Fruit fly (Drosophila melanogaster) whole organism, embryonic: Measurements from ENCODE around the gene moody.

Experiments
- Ada2b ChIP-seq: fragments of 200-800 bp; sonication (Bioruptor generic); IDR thresholded peaks from 2 replicates; pipeline ENCODE4 v1.3.6; 2022; ENCODE audit warnings: missing biosample characterization, missing genetic modification characterization
- Atf6 ChIP-seq: fragments of 200-800 bp; sonication (Bioruptor generic); IDR thresholded peaks from 2 replicates; pipeline ENCODE4 v1.3.6; 2022; ENCODE audit warnings: missing biosample characterization, missing genetic modification characterization
- BEAF-32 ChIP-seq: fragments of 200-800 bp; sonication (Bioruptor generic); optimal IDR thresholded peaks from 3 replicates; lab custom pipeline; 2017; ENCODE audit warnings: missing biosample characterization, missing genetic modification characterization, mild to moderate bottlenecking, moderate library complexity, missing genetic modification reagents
- CG10431 ChIP-seq: fragments of 200-800 bp; sonication (Bioruptor generic); optimal IDR thresholded peaks from 3 replicates; lab custom pipeline; 2018; ENCODE audit warnings: missing biosample characterization, mild to moderate bottlenecking, missing genetic modification characterization
- CG10979 ChIP-seq: fragments of 200-800 bp; sonication (Bioruptor generic); optimal IDR thresholded peaks from 2 replicates; lab custom pipeline; 2018; ENCODE audit warnings: missing biosample characterization, mild to moderate bottlenecking, missing genetic modification characterization, moderate library complexity
- CG11085 ChIP-seq: fragments of 200-800 bp; sonication (Bioruptor generic); IDR thresholded peaks from 2 replicates; pipeline ENCODE4 v1.3.6; 2022; ENCODE audit warnings: missing biosample characterization, missing genetic modification characterization
- CG12104 ChIP-seq: fragments of 200-800 bp; sonication (Bioruptor generic); optimal IDR thresholded peaks from 3 replicates; lab custom pipeline; 2016; ENCODE audit warnings: missing biosample characterization, missing genetic modification characterization
- CG13123 ChIP-seq: fragments of 200-800 bp; sonication (Bioruptor generic); optimal IDR thresholded peaks from 2 replicates; lab custom pipeline; 2016; ENCODE audit warnings: missing biosample characterization, missing genetic modification characterization
- CG13775 ChIP-seq: fragments of 200-800 bp; sonication (Bioruptor generic); optimal IDR thresholded peaks from 3 replicates; lab custom pipeline; 2017; ENCODE audit warnings: missing biosample characterization, mild to moderate bottlenecking, missing genetic modification characterization
- CG14710 ChIP-seq: fragments of 200-800 bp; sonication (Bioruptor generic); optimal IDR thresholded peaks from 3 replicates; lab custom pipeline; 2019; ENCODE audit warnings: missing biosample characterization, mild to moderate bottlenecking, missing genetic modification characterization, moderate library complexity
- CG15011 ChIP-seq: fragments of 200-800 bp; sonication (Bioruptor generic); optimal IDR thresholded peaks from 3 replicates; lab custom pipeline; 2018; ENCODE audit warnings: missing biosample characterization, mild to moderate bottlenecking, missing genetic modification characterization
- CG17359 ChIP-seq: fragments of 200-800 bp; sonication (Bioruptor generic); optimal IDR thresholded peaks from 3 replicates; lab custom pipeline; 2018; ENCODE audit warnings: missing biosample characterization, mild to moderate bottlenecking, missing genetic modification characterization, moderate library complexity
- CG17912 ChIP-seq: fragments of 200-800 bp; sonication (Bioruptor generic); optimal IDR thresholded peaks from 2 replicates; lab custom pipeline; 2018; ENCODE audit warnings: missing biosample characterization, mild to moderate bottlenecking, missing genetic modification characterization
- CG2712 ChIP-seq: fragments of 200-800 bp; optimal IDR thresholded peaks from 3 replicates; lab custom pipeline; 2019; ENCODE audit warnings: missing biosample characterization, mild to moderate bottlenecking, missing genetic modification characterization, moderate library complexity
- CG2875 ChIP-seq: fragments of 200-800 bp; sonication (Bioruptor generic); optimal IDR thresholded peaks from 2 replicates; lab custom pipeline; 2017; ENCODE audit warnings: missing biosample characterization, mild to moderate bottlenecking, missing genetic modification characterization, missing genetic modification reagents
- CG3065 ChIP-seq: fragments of 200-800 bp; sonication (Bioruptor generic); optimal IDR thresholded peaks from 2 replicates; lab custom pipeline; 2016; ENCODE audit warnings: missing biosample characterization, missing genetic modification characterization
- CG4820 ChIP-seq: fragments of 200-800 bp; sonication (Bioruptor generic); optimal IDR thresholded peaks from 3 replicates; lab custom pipeline; 2016; ENCODE audit warnings: missing biosample characterization, missing genetic modification characterization
- CG5245 ChIP-seq: fragments of 200-800 bp; sonication (Bioruptor generic); optimal IDR thresholded peaks from 3 replicates; lab custom pipeline; 2016; ENCODE audit warnings: missing biosample characterization, missing genetic modification characterization
- CG6689 ChIP-seq: fragments of 200-800 bp; sonication (Bioruptor generic); IDR thresholded peaks from 2 replicates; pipeline ENCODE4 v1.3.6; 2022; ENCODE audit warnings: missing biosample characterization, missing genetic modification characterization
- CG6765 ChIP-seq: fragments of 200-800 bp; sonication (Bioruptor generic); optimal IDR thresholded peaks from 3 replicates; lab custom pipeline; 2017; ENCODE audit warnings: missing biosample characterization, mild to moderate bottlenecking, missing genetic modification characterization
- CG7556 ChIP-seq: fragments of 200-800 bp; sonication (Bioruptor generic); optimal IDR thresholded peaks from 2 replicates; lab custom pipeline; 2017; ENCODE audit warnings: missing biosample characterization, mild to moderate bottlenecking, missing genetic modification characterization
- CG7745 ChIP-seq: fragments of 200-800 bp; sonication (Bioruptor generic); optimal IDR thresholded peaks from 2 replicates; lab custom pipeline; 2018; ENCODE audit warnings: missing biosample characterization, mild to moderate bottlenecking, missing genetic modification characterization, moderate library complexity
- CG8924 ChIP-seq: fragments of 200-800 bp; optimal IDR thresholded peaks from 3 replicates; lab custom pipeline; 2019; ENCODE audit warnings: missing biosample characterization, mild to moderate bottlenecking, missing genetic modification characterization, moderate library complexity
- CkIIα-i1 ChIP-seq: fragments of 200-800 bp; sonication (Bioruptor generic); IDR thresholded peaks from 2 replicates; pipeline ENCODE4 v1.3.6; 2022; ENCODE audit warnings: missing biosample characterization, missing genetic modification characterization
- Dbx ChIP-seq: fragments of 200-800 bp; sonication (Bioruptor generic); IDR thresholded peaks from 3 replicates; pipeline ENCODE4 v1.3.6; 2022; ENCODE audit warnings: missing biosample characterization, missing genetic modification characterization
- H2.0 ChIP-seq: fragments of 200-800 bp; sonication (Bioruptor generic); IDR thresholded peaks from 2 replicates; pipeline ENCODE4 v1.3.6; 2022; ENCODE audit warnings: missing biosample characterization, missing genetic modification characterization
- Hmx ChIP-seq: fragments of 200-800 bp; sonication (Bioruptor generic); optimal IDR thresholded peaks from 2 replicates; lab custom pipeline; 2016; ENCODE audit warnings: missing biosample characterization, missing genetic modification characterization
- Max ChIP-seq: fragments of 200-800 bp; sonication (Bioruptor generic); optimal IDR thresholded peaks from 2 replicates; lab custom pipeline; 2016; ENCODE audit warnings: missing biosample characterization, mild to moderate bottlenecking, missing genetic modification characterization
- Med ChIP-seq: fragments of 200-800 bp; sonication (Bioruptor generic); peaks from one replicate; lab custom pipeline; 2016; ENCODE audit warnings: missing biosample characterization, missing genetic modification characterization, mild to moderate bottlenecking, inconsistent platforms, moderate library complexity
- Rfx ChIP-seq: fragments of 200-800 bp; sonication (Bioruptor generic); IDR thresholded peaks from 2 replicates; pipeline ENCODE4 v1.3.6; 2022; ENCODE audit warnings: missing biosample characterization, missing genetic modification characterization
- Taf1 ChIP-seq: fragments of 200-800 bp; sonication (Bioruptor generic); IDR thresholded peaks from 2 replicates; pipeline ENCODE4 v1.3.6; 2022; ENCODE audit warnings: missing biosample characterization, missing genetic modification characterization
- al ChIP-seq: fragments of 200-800 bp; sonication (Bioruptor generic); IDR thresholded peaks from 2 replicates; pipeline ENCODE4 v1.3.6; 2022; ENCODE audit warnings: missing biosample characterization, missing genetic modification characterization
- ase ChIP-seq: fragments of 200-800 bp; sonication (Bioruptor generic); IDR thresholded peaks from 3 replicates; pipeline ENCODE4 v1.3.6; 2022; ENCODE audit warnings: missing biosample characterization, missing genetic modification characterization
- corto ChIP-seq: fragments of 200-800 bp; sonication (Bioruptor generic); optimal IDR thresholded peaks from 2 replicates; lab custom pipeline; 2016; ENCODE audit warnings: missing biosample characterization, mild to moderate bottlenecking, missing genetic modification characterization, moderate library complexity
- dimm ChIP-seq: fragments of 200-800 bp; sonication (Bioruptor generic); IDR thresholded peaks from 2 replicates; pipeline ENCODE4 v1.3.6; 2022; ENCODE audit warnings: missing biosample characterization, missing genetic modification characterization
- en ChIP-seq: fragments of 200-800 bp; sonication (Bioruptor generic); optimal IDR thresholded peaks from 2 replicates; lab custom pipeline; 2016; ENCODE audit warnings: missing biosample characterization, missing genetic modification characterization
- fd102C ChIP-seq: fragments of 200-800 bp; sonication (Bioruptor generic); optimal IDR thresholded peaks from 2 replicates; lab custom pipeline; 2018; ENCODE audit warnings: missing biosample characterization, mild to moderate bottlenecking, missing genetic modification characterization, moderate library complexity
- fd96Cb ChIP-seq: fragments of 200-800 bp; sonication (Bioruptor generic); optimal IDR thresholded peaks from 2 replicates; lab custom pipeline; 2018; ENCODE audit warnings: missing biosample characterization, mild to moderate bottlenecking, missing genetic modification characterization, moderate library complexity
- fru ChIP-seq: fragments of >200 bp; optimal IDR thresholded peaks from 2 replicates; lab custom pipeline; 2017
- hbn ChIP-seq: fragments of 200-800 bp; sonication (Bioruptor generic); IDR thresholded peaks from 2 replicates; pipeline ENCODE4 v1.3.6; 2022; ENCODE audit warnings: missing biosample characterization, missing genetic modification characterization; ENCODE audit not compliant: partially characterized antibody
- her ChIP-seq: fragments of 200-800 bp; sonication (Bioruptor generic); optimal IDR thresholded peaks from 2 replicates; lab custom pipeline; 2016; ENCODE audit warnings: missing biosample characterization, missing genetic modification characterization
- lola ChIP-seq, 3 experiments: fragments of >200 bp in 2 of 3; fragments of 200-800 bp in 1 of 3; sonication (Bioruptor generic) in 1 of 3; optimal IDR thresholded peaks; 2 replicates each; lab custom pipeline; 2017 to 2019; ENCODE audit warnings: missing biosample characterization in 3 of 3, missing genetic modification characterization in 3 of 3, mild to moderate bottlenecking in 1 of 3, moderate library complexity in 1 of 3
- mld ChIP-seq: fragments of 200-800 bp; sonication (Bioruptor generic); IDR thresholded peaks from 3 replicates; pipeline ENCODE4 v1.3.6; 2022; ENCODE audit warnings: missing biosample characterization, missing genetic modification characterization; ENCODE audit not compliant: partially characterized antibody
- nerfin-2 ChIP-seq: fragments of 200-800 bp; sonication (Bioruptor generic); IDR thresholded peaks from 2 replicates; pipeline ENCODE4 v1.3.6; 2022; ENCODE audit warnings: missing biosample characterization, missing genetic modification characterization; ENCODE audit not compliant: partially characterized antibody
- schlank ChIP-seq: fragments of 200-800 bp; sonication (Bioruptor generic); optimal IDR thresholded peaks from 2 replicates; lab custom pipeline; 2018; ENCODE audit warnings: missing biosample characterization, mild to moderate bottlenecking, missing genetic modification characterization
- shn ChIP-seq: fragments of 200-800 bp; sonication (Bioruptor generic); optimal IDR thresholded peaks from 3 replicates; lab custom pipeline; 2016; ENCODE audit warnings: missing biosample characterization, missing genetic modification characterization
- sr ChIP-seq: fragments of 200-800 bp; sonication (Bioruptor generic); IDR thresholded peaks from 3 replicates; pipeline ENCODE4 v1.3.6; 2022; ENCODE audit warnings: missing biosample characterization, missing genetic modification characterization
- tll ChIP-seq, 2 experiments: fragments of 200-800 bp in 1 of 2; fragments of >200 bp in 1 of 2; sonication (Bioruptor generic) in 1 of 2; optimal IDR thresholded peaks; 2 replicates each; lab custom pipeline; 2017 to 2019; ENCODE audit warnings: missing biosample characterization in 2 of 2, missing genetic modification characterization in 2 of 2, mild to moderate bottlenecking in 1 of 2, moderate library complexity in 1 of 2
- unc-4 ChIP-seq: fragments of 200-800 bp; sonication (Bioruptor generic); IDR thresholded peaks from 2 replicates; pipeline ENCODE4 v1.3.6; 2022; ENCODE audit warnings: missing biosample characterization, missing genetic modification characterization; ENCODE audit not compliant: partially characterized antibody

Gene moody

dm6 chrX:2011288-2012120 lies 38.4 kb downstream of the moody start (continued):
- TF ChIP-seq Rfx, result peak; percentile 71
- TF ChIP-seq Dbx (GFP tag; lab: Robert Waterston, UW), result peak; percentile 53; the same call in 2 of the 3 replicates
- no peak for TF ChIP-seq CG14710 (tag; lab: Kevin White, UChicago)
- TF ChIP-seq CG13123 (GFP tag; lab: Kevin White, UChicago), result no peak
- no peak for TF ChIP-seq Hmx
- TF ChIP-seq mld (GFP tag; lab: Robert Waterston, UW), result no peak
- TF ChIP-seq CkIIα-i1, result no peak
- peak; percentile 49 for TF ChIP-seq CG2712 (tag; lab: Kevin White, UChicago)
- TF ChIP-seq Max (GFP tag; lab: Kevin White, UChicago), result peak; percentile 30
- TF ChIP-seq BEAF-32, result no peak
- TF ChIP-seq tll (GFP tag; optimal IDR thresholded peaks at IDR 0.05; lab: Kevin White, UChicago), result no peak
- no peak for TF ChIP-seq CG17912 (GFP tag; lab: Kevin White, UChicago)
- TF ChIP-seq CG7745 (tag; lab: Kevin White, UChicago), result no peak
- TF ChIP-seq H2.0 (GFP tag; lab: Robert Waterston, UW), result 0 out of 2 replicates have a peak, but pooled peaks have one; percentile 40
- TF ChIP-seq fd96Cb, result peak; percentile 14
- TF ChIP-seq CG10979 (tag; lab: Kevin White, UChicago), result peak; percentile 43
- TF ChIP-seq ase (GFP tag; lab: Robert Waterston, UW), result peak; percentile 67; the same call in 2 of the 3 replicates
- TF ChIP-seq CG3065 (GFP tag; lab: Kevin White, UChicago), result no peak
- TF ChIP-seq nerfin-2 (GFP tag; lab: Robert Waterston, UW), result no peak
- TF ChIP-seq hbn (GFP tag; lab: Robert Waterston, UW), result no peak
- TF ChIP-seq sr, result 0 out of 3 replicates have a peak, but pooled peaks have one; percentile 2
- TF ChIP-seq CG12104 (GFP tag; lab: Kevin White, UChicago), result peak; percentile 48
- peak; percentile 69 for TF ChIP-seq CG7556 (GFP tag; lab: Kevin White, UChicago)
- TF ChIP-seq fru (lab: Kevin White, UChicago), result no peak
- peak; percentile 41; the same call in 1 of the 2 replicates for TF ChIP-seq al (GFP tag; lab: Robert Waterston, UW)
- no peak for TF ChIP-seq dimm
- TF ChIP-seq shn (GFP tag; lab: Kevin White, UChicago), result no peak
- TF ChIP-seq schlank, result no peak
- TF ChIP-seq corto (GFP tag; lab: Kevin White, UChicago), result no peak
- TF ChIP-seq Taf1, result no peak
- no peak for TF ChIP-seq unc-4 (GFP tag; lab: Robert Waterston, UW)
- peak; percentile 71 for TF ChIP-seq Med (GFP tag; lab: Kevin White, UChicago)
- peak; percentile 28 for TF ChIP-seq CG4820 (GFP tag; lab: Kevin White, UChicago)
- TF ChIP-seq CG2875 (GFP tag; lab: Kevin White, UChicago), result peak; percentile 27
- no peak for TF ChIP-seq CG10431 (GFP tag; lab: Kevin White, UChicago)
- peak; percentile 55 for TF ChIP-seq CG17359 (tag; lab: Kevin White, UChicago)
- TF ChIP-seq CG5245 (GFP tag; lab: Kevin White, UChicago), result no peak
- no peak for TF ChIP-seq fd102C (GFP tag; lab: Kevin White, UChicago)
- peak in 1 of 3 experiments; percentile 12 for TF ChIP-seq lola (GFP tag; optimal IDR thresholded peaks at IDR 0.05; lab: Kevin White, UChicago)
- TF ChIP-seq CG15011 (GFP tag; lab: Kevin White, UChicago), result peak; percentile 8
- no peak for TF ChIP-seq CG11085
- TF ChIP-seq en, result no peak
- TF ChIP-seq CG6765 (GFP tag; lab: Kevin White, UChicago), result no peak
- peak; percentile 7 for TF ChIP-seq CG8924
- peak; percentile 62 for TF ChIP-seq CG13775
- peak; percentile 76 for TF ChIP-seq Ada2b (GFP tag; lab: Robert Waterston, UW)
- no peak for TF ChIP-seq Atf6 (GFP tag; lab: Robert Waterston, UW)
- peak; percentile 79 for TF ChIP-seq CG6689 (GFP tag; lab: Robert Waterston, UW)
- no peak for TF ChIP-seq her
